Fruit fly (Drosophila melanogaster) whole organism, embryonic: ENCODE results near the gene CG4593.
A peak's percentile ranks its signal among the peaks of the same experiment; 100 is the strongest.

Experiments
- Bdp1 ChIP-seq: fragments of 200-800 bp; sonication (Bioruptor generic); optimal IDR thresholded peaks from 3 replicates; lab custom pipeline; 2016; ENCODE audit warnings: missing biosample characterization, missing genetic modification characterization
- BtbVII ChIP-seq: fragments of 200-800 bp; sonication (Bioruptor generic); optimal IDR thresholded peaks from 3 replicates; lab custom pipeline; 2017; ENCODE audit warnings: missing biosample characterization, mild to moderate bottlenecking, missing genetic modification characterization
- CG10267 ChIP-seq: fragments of 200-800 bp; sonication (Bioruptor generic); optimal IDR thresholded peaks from 2 replicates; lab custom pipeline; 2018; ENCODE audit warnings: missing biosample characterization, mild to moderate bottlenecking, missing genetic modification characterization, moderate library complexity
- CG14014 ChIP-seq: fragments of 200-800 bp; sonication (Bioruptor generic); IDR thresholded peaks from 2 replicates; pipeline ENCODE4 v1.3.6; 2022; ENCODE audit warnings: missing biosample characterization, missing genetic modification characterization
- CG16863 ChIP-seq: fragments of 200-800 bp; sonication (Bioruptor generic); optimal IDR thresholded peaks from 3 replicates; lab custom pipeline; 2016; ENCODE audit warnings: missing biosample characterization, missing genetic modification characterization
- CG18619 ChIP-seq: fragments of 200-800 bp; sonication (Bioruptor generic); optimal IDR thresholded peaks from 3 replicates; lab custom pipeline; 2017; ENCODE audit warnings: missing biosample characterization, mild to moderate bottlenecking, missing genetic modification characterization
- CG18764 ChIP-seq: fragments of 200-800 bp; sonication (Bioruptor generic); optimal IDR thresholded peaks from 3 replicates; lab custom pipeline; 2016; ENCODE audit warnings: missing biosample characterization, missing genetic modification characterization
- CG32532 ChIP-seq: fragments of 200-800 bp; sonication (Bioruptor generic); IDR thresholded peaks from 2 replicates; pipeline ENCODE4 v1.3.6; 2022; ENCODE audit warnings: missing biosample characterization, missing genetic modification characterization
- CG4707 ChIP-seq: fragments of 200-800 bp; sonication (Bioruptor generic); optimal IDR thresholded peaks from 2 replicates; lab custom pipeline; 2018; ENCODE audit warnings: missing biosample characterization, mild to moderate bottlenecking, missing genetic modification characterization, moderate library complexity
- CG4820 ChIP-seq: fragments of 200-800 bp; sonication (Bioruptor generic); optimal IDR thresholded peaks from 3 replicates; lab custom pipeline; 2016; ENCODE audit warnings: missing biosample characterization, missing genetic modification characterization
- CG6689 ChIP-seq: fragments of 200-800 bp; sonication (Bioruptor generic); IDR thresholded peaks from 2 replicates; pipeline ENCODE4 v1.3.6; 2022; ENCODE audit warnings: missing biosample characterization, missing genetic modification characterization
- CG6791 ChIP-seq: fragments of 200-800 bp; sonication (Bioruptor generic); IDR thresholded peaks from 3 replicates; pipeline ENCODE4 v1.3.6; 2022; ENCODE audit warnings: missing biosample characterization, missing genetic modification characterization; ENCODE audit not compliant: partially characterized antibody
- CG7271 ChIP-seq: fragments of 200-800 bp; sonication (Bioruptor generic); optimal IDR thresholded peaks from 2 replicates; lab custom pipeline; 2018; ENCODE audit warnings: missing biosample characterization, mild to moderate bottlenecking, missing genetic modification characterization, moderate library complexity
- CG7745 ChIP-seq: fragments of 200-800 bp; sonication (Bioruptor generic); optimal IDR thresholded peaks from 2 replicates; lab custom pipeline; 2018; ENCODE audit warnings: missing biosample characterization, mild to moderate bottlenecking, missing genetic modification characterization, moderate library complexity
- CG7786 ChIP-seq: fragments of 200-800 bp; sonication (Bioruptor generic); optimal IDR thresholded peaks from 2 replicates; lab custom pipeline; 2016; ENCODE audit warnings: missing biosample characterization, missing genetic modification characterization
- CG9215 ChIP-seq: fragments of 200-800 bp; sonication (Bioruptor generic); IDR thresholded peaks from 2 replicates; pipeline ENCODE4 v1.3.6; 2022; ENCODE audit warnings: missing biosample characterization, missing genetic modification characterization
- CG9797 ChIP-seq: fragments of 200-800 bp; sonication (Bioruptor generic); optimal IDR thresholded peaks from 3 replicates; lab custom pipeline; 2018; ENCODE audit warnings: missing biosample characterization, mild to moderate bottlenecking, missing genetic modification characterization
- Camta ChIP-seq: fragments of 200-800 bp; sonication (Bioruptor generic); optimal IDR thresholded peaks from 2 replicates; lab custom pipeline; 2016; ENCODE audit warnings: missing biosample characterization, missing genetic modification characterization
- CkIIα-i1 ChIP-seq: fragments of 200-800 bp; sonication (Bioruptor generic); IDR thresholded peaks from 2 replicates; pipeline ENCODE4 v1.3.6; 2022; ENCODE audit warnings: missing biosample characterization, missing genetic modification characterization
- CrebB ChIP-seq: fragments of 200-800 bp; sonication (Bioruptor generic); optimal IDR thresholded peaks from 3 replicates; lab custom pipeline; 2018; ENCODE audit warnings: missing biosample characterization, mild to moderate bottlenecking, missing genetic modification characterization
- Fer2 ChIP-seq: fragments of 200-800 bp; sonication (Bioruptor generic); optimal IDR thresholded peaks from 2 replicates; lab custom pipeline; 2018; ENCODE audit warnings: missing biosample characterization, mild to moderate bottlenecking, missing genetic modification characterization, moderate library complexity
- HHEX ChIP-seq: fragments of 200-800 bp; sonication (Bioruptor generic); optimal IDR thresholded peaks from 3 replicates; lab custom pipeline; 2017; ENCODE audit warnings: missing biosample characterization, mild to moderate bottlenecking, missing genetic modification characterization, missing genetic modification reagents
- Hand ChIP-seq: fragments of 200-800 bp; sonication (Bioruptor generic); optimal IDR thresholded peaks from 2 replicates; lab custom pipeline; 2017; ENCODE audit warnings: mild to moderate bottlenecking, missing biosample characterization, missing genetic modification reagents, missing genetic modification characterization
- Hr39 ChIP-seq: fragments of >200 bp; optimal IDR thresholded peaks from 2 replicates; lab custom pipeline; 2017
- Hr78 ChIP-seq, 2 experiments: fragments of 200-800 bp in 1 of 2; fragments of >200 bp in 1 of 2; sonication (Bioruptor generic) in 1 of 2; optimal IDR thresholded peaks; 2 replicates each; lab custom pipeline; 2017 to 2019; ENCODE audit warnings: missing biosample characterization in 2 of 2, missing genetic modification characterization in 2 of 2, mild to moderate bottlenecking in 1 of 2, moderate library complexity in 1 of 2
- MBD-R2 ChIP-seq: fragments of 200-800 bp; sonication (Bioruptor generic); IDR thresholded peaks from 2 replicates; pipeline ENCODE4 v1.3.6; 2022; ENCODE audit warnings: missing biosample characterization, missing genetic modification characterization
- Meics ChIP-seq: fragments of 200-800 bp; sonication (Bioruptor generic); optimal IDR thresholded peaks from 2 replicates; lab custom pipeline; 2017; ENCODE audit warnings: missing biosample characterization, mild to moderate bottlenecking, missing genetic modification characterization
- NC2α ChIP-seq: fragments of 200-800 bp; sonication (Bioruptor generic); optimal IDR thresholded peaks from 2 replicates; lab custom pipeline; 2016; ENCODE audit warnings: missing biosample characterization, missing genetic modification characterization
- Nf-YC ChIP-seq: fragments of 200-800 bp; optimal IDR thresholded peaks from 3 replicates; lab custom pipeline; 2019; ENCODE audit warnings: missing biosample characterization, mild to moderate bottlenecking, missing genetic modification characterization, moderate library complexity
- Poxn ChIP-seq: fragments of 200-800 bp; sonication (Bioruptor generic); IDR thresholded peaks from 2 replicates; pipeline ENCODE4 v1.3.6; 2022; ENCODE audit warnings: missing biosample characterization, missing genetic modification characterization
- Sry-δ ChIP-seq: fragments of 200-800 bp; sonication (Bioruptor generic); optimal IDR thresholded peaks from 2 replicates; lab custom pipeline; 2016; ENCODE audit warnings: missing biosample characterization, missing genetic modification characterization
- aop ChIP-seq: fragments of 200-800 bp; sonication (Bioruptor generic); IDR thresholded peaks from 2 replicates; pipeline ENCODE4 v1.3.6; 2022; ENCODE audit warnings: missing biosample characterization, missing genetic modification characterization
- da ChIP-seq: fragments of 200-800 bp; sonication (Bioruptor generic); optimal IDR thresholded peaks from 2 replicates; lab custom pipeline; 2016; ENCODE audit warnings: missing biosample characterization, missing genetic modification characterization
- ems ChIP-seq: fragments of 200-800 bp; sonication (Bioruptor generic); optimal IDR thresholded peaks from 3 replicates; lab custom pipeline; 2016; ENCODE audit warnings: missing biosample characterization, missing genetic modification characterization
- fd102C ChIP-seq: fragments of 200-800 bp; sonication (Bioruptor generic); optimal IDR thresholded peaks from 2 replicates; lab custom pipeline; 2018; ENCODE audit warnings: missing biosample characterization, mild to moderate bottlenecking, missing genetic modification characterization, moderate library complexity
- gem ChIP-seq: fragments of 200-800 bp; sonication (Bioruptor generic); optimal IDR thresholded peaks from 2 replicates; lab custom pipeline; 2019; ENCODE audit warnings: missing biosample characterization, mild to moderate bottlenecking, missing genetic modification characterization, moderate library complexity
- gsb ChIP-seq: fragments of 200-800 bp; sonication (Bioruptor generic); IDR thresholded peaks from 2 replicates; pipeline ENCODE4 v1.3.6; 2022; ENCODE audit warnings: missing biosample characterization, missing genetic modification characterization
- gsb-n ChIP-seq: fragments of 200-800 bp; sonication (Bioruptor generic); optimal IDR thresholded peaks from 3 replicates; lab custom pipeline; 2018; ENCODE audit warnings: missing biosample characterization, mild to moderate bottlenecking, missing genetic modification characterization
- mam ChIP-seq: fragments of 200-800 bp; sonication (Bioruptor generic); optimal IDR thresholded peaks from 3 replicates; lab custom pipeline; 2016; ENCODE audit warnings: missing biosample characterization, missing genetic modification characterization
- nau ChIP-seq: fragments of 200-800 bp; sonication (Bioruptor generic); optimal IDR thresholded peaks from 3 replicates; lab custom pipeline; 2017; ENCODE audit warnings: missing biosample characterization, mild to moderate bottlenecking, missing genetic modification characterization, missing genetic modification reagents
- p53 ChIP-seq: fragments of 200-800 bp; sonication (Bioruptor generic); optimal IDR thresholded peaks from 2 replicates; lab custom pipeline; 2016; ENCODE audit warnings: missing biosample characterization, missing genetic modification characterization
- sc ChIP-seq, 3 experiments: fragments of >200 bp in 2 of 3; fragments of 200-800 bp in 1 of 3; sonication (Bioruptor generic) in 1 of 3; optimal IDR thresholded peaks; 2 replicates in 2 of 3; 3 replicates in 1 of 3; lab custom pipeline; 2017; ENCODE audit warnings: mild to moderate bottlenecking in 1 of 3, missing biosample characterization in 1 of 3, missing genetic modification characterization in 1 of 3, missing genetic modification reagents in 1 of 3
- scrt ChIP-seq: fragments of 200-800 bp; sonication (Bioruptor generic); optimal IDR thresholded peaks from 2 replicates; lab custom pipeline; 2018; ENCODE audit warnings: missing biosample characterization, mild to moderate bottlenecking, missing genetic modification characterization, moderate library complexity
- sd ChIP-seq: fragments of 200-800 bp; sonication (Bioruptor generic); optimal IDR thresholded peaks from 3 replicates; lab custom pipeline; 2018; ENCODE audit warnings: missing biosample characterization, mild to moderate bottlenecking, missing genetic modification characterization, moderate library complexity
- sens ChIP-seq: fragments of 200-800 bp; sonication (Bioruptor generic); peaks from one replicate; lab custom pipeline; 2016; ENCODE audit warnings: missing biosample characterization, missing genetic modification characterization
- shn ChIP-seq: fragments of 200-800 bp; sonication (Bioruptor generic); optimal IDR thresholded peaks from 3 replicates; lab custom pipeline; 2016; ENCODE audit warnings: missing biosample characterization, missing genetic modification characterization
- sima ChIP-seq: fragments of 200-800 bp; sonication (Bioruptor generic); optimal IDR thresholded peaks from 2 replicates; lab custom pipeline; 2016; ENCODE audit warnings: missing biosample characterization, missing genetic modification characterization
- tup ChIP-seq: fragments of 200-800 bp; sonication (Bioruptor generic); optimal IDR thresholded peaks from 2 replicates; lab custom pipeline; 2016; ENCODE audit warnings: missing biosample characterization, mild to moderate bottlenecking, missing genetic modification characterization, moderate library complexity

The CG4593 gene

dm6 chrX:6968564-6968963 is 45.1 kb upstream of the CG4593 start, which contains the start of gene Setd3 (continued):
- TF ChIP-seq CG9797: peak; percentile 56
- TF ChIP-seq CrebB: no peak
- peak; percentile 85 for TF ChIP-seq gsb-n (tag; lab: Kevin White, UChicago)
- no peak for TF ChIP-seq CG4820 (GFP tag; lab: Kevin White, UChicago)
- TF ChIP-seq sd (tag; lab: Kevin White, UChicago): no peak
- TF ChIP-seq Poxn: no peak
- no peak for TF ChIP-seq sens
- no peak for TF ChIP-seq nau (GFP tag; lab: Kevin White, UChicago)
- no peak for TF ChIP-seq CG6689 (GFP tag; lab: Robert Waterston, UW)
- no peak for TF ChIP-seq p53 (GFP tag; lab: Kevin White, UChicago)
- TF ChIP-seq CG18764: no peak
- no peak for TF ChIP-seq sc (optimal IDR thresholded peaks at IDR 0.05; lab: Kevin White, UChicago)
- no peak for TF ChIP-seq sc (GFP tag; optimal IDR thresholded peaks at IDR 0.05; lab: Kevin White, UChicago)
- TF ChIP-seq gem (tag; lab: Kevin White, UChicago): no peak
- no peak for TF ChIP-seq Nf-YC
- TF ChIP-seq ems (GFP tag; lab: Kevin White, UChicago): no peak
- TF ChIP-seq Fer2: no peak
- TF ChIP-seq, all 482 proteins: peak for 43

dm6 chrX:6969364-6970137 is 44.1 kb upstream of the CG4593 start, which contains the start of gene CG4586:
CG4586 (plus strand) TSS chrX:6969918.
- TF ChIP-seq Sry-δ (GFP tag; lab: Kevin White, UChicago): peak; percentile 64
- no peak for TF ChIP-seq CG6791
- peak; percentile 97 for TF ChIP-seq HHEX (GFP tag; lab: Kevin White, UChicago)
- TF ChIP-seq Hand (GFP tag; lab: Kevin White, UChicago): peak; percentile 98
- peak; percentile 97 for TF ChIP-seq Meics (GFP tag; lab: Kevin White, UChicago)
- peak; percentile 64; the same call in 1 of the 2 replicates for TF ChIP-seq CkIIα-i1 (GFP tag; lab: Robert Waterston, UW)
- TF ChIP-seq fd102C: peak; percentile 47
- TF ChIP-seq CG7786 (GFP tag; lab: Kevin White, UChicago): peak; percentile 95
- TF ChIP-seq CG10267 (tag; lab: Kevin White, UChicago): peak; percentile 86
- TF ChIP-seq CG16863 (GFP tag; lab: Kevin White, UChicago): peak; percentile 94
- peak; percentile 93 for TF ChIP-seq scrt (GFP tag; lab: Kevin White, UChicago)
- TF ChIP-seq Hr78 (GFP tag; optimal IDR thresholded peaks at IDR 0.05; lab: Kevin White, UChicago): peak in 1 of 2 experiments; percentile 72
- peak; percentile 90 for TF ChIP-seq shn (GFP tag; lab: Kevin White, UChicago)
- TF ChIP-seq CG18619: peak; percentile 93
- TF ChIP-seq CG9215 (GFP tag; lab: Robert Waterston, UW): peak; percentile 69
- TF ChIP-seq BtbVII (GFP tag; lab: Kevin White, UChicago): peak; percentile 98
- peak; percentile 94 for TF ChIP-seq tup (GFP tag; lab: Kevin White, UChicago)
- TF ChIP-seq da (GFP tag; lab: Kevin White, UChicago): peak; percentile 81
- TF ChIP-seq mam (GFP tag; lab: Kevin White, UChicago): peak; percentile 92
- peak; percentile 90 for TF ChIP-seq Bdp1 (GFP tag; lab: Kevin White, UChicago)
- TF ChIP-seq MBD-R2 (GFP tag; lab: Robert Waterston, UW): peak; percentile 90
- peak; percentile 86 for TF ChIP-seq CG4707
- peak; percentile 89 for TF ChIP-seq sima (GFP tag; lab: Kevin White, UChicago)
- peak; percentile 65 for TF ChIP-seq CG7271
- peak; percentile 90 for TF ChIP-seq gsb
- peak; percentile 91 for TF ChIP-seq Camta
- no peak for TF ChIP-seq CG7745 (tag; lab: Kevin White, UChicago)
- TF ChIP-seq sens: peak; percentile 99
- peak; percentile 60 for TF ChIP-seq aop (GFP tag; lab: Robert Waterston, UW)
- no peak for TF ChIP-seq Hr39 (lab: Kevin White, UChicago)
- TF ChIP-seq CG9797: peak; percentile 22
- TF ChIP-seq CG14014 (GFP tag; lab: Robert Waterston, UW): peak; percentile 94
- TF ChIP-seq NC2α (GFP tag; lab: Kevin White, UChicago): peak; percentile 89
- TF ChIP-seq CG32532 (GFP tag; lab: Robert Waterston, UW): peak; percentile 96
